Fruit fly (Drosophila melanogaster): ENCODE data around the gene alpha-Est2.

The alpha-Est2 gene

DNA sequence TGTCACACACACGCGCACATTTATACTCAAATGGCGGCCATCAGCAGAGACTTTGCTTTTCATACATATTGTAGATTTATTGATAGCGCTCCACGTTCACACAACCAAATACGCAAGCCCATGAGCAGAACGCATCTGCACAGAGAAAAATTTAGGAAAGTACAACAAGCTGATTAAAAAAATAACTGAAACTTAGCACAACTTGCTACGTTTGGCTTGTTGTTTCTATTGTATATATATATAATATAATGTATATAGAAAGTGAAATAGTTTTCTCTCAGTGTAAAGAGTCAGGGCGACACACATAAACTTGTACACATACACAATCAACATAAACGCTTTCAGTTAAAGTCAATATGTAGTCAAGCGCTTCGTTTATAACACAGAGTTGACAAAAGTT lies 49.6 kb downstream of the alpha-Est2 start (continued):
- TF ChIP-seq prd (optimal IDR thresholded peaks at IDR 0.05), result no peak
- TF ChIP-seq prd (GFP tag; IDR thresholded peaks at IDR 0.05), result peak; percentile 49; the same call in 1 of the 3 replicates
- no peak for TF ChIP-seq ken (GFP tag; IDR thresholded peaks at IDR 0.05)
- peak; percentile 12; the same call in 1 of the 2 replicates for TF ChIP-seq Taf1 (GFP tag; IDR thresholded peaks at IDR 0.05)
- no peak for TF ChIP-seq CG3407 (GFP tag; optimal IDR thresholded peaks at IDR 0.05)
- no peak for TF ChIP-seq Bgb (GFP tag; IDR thresholded peaks at IDR 0.05; ENCODE audit: partially characterized antibody)
- TF ChIP-seq ap (GFP tag; IDR thresholded peaks at IDR 0.05), result no peak
- TF ChIP-seq Awh (GFP tag; IDR thresholded peaks at IDR 0.05), result 0 out of 2 replicates have a peak, but pooled peaks have one; percentile 31
- no peak for TF ChIP-seq CG10209 (GFP tag; optimal IDR thresholded peaks at IDR 0.05)
- TF ChIP-seq NK7.1 (GFP tag; optimal IDR thresholded peaks at IDR 0.05), result no peak
- no peak for TF ChIP-seq schlank (tag; optimal IDR thresholded peaks at IDR 0.05)
- TF ChIP-seq mld (GFP tag; IDR thresholded peaks at IDR 0.05; ENCODE audit: partially characterized antibody), result no peak
- TF ChIP-seq CG6689 (GFP tag; IDR thresholded peaks at IDR 0.05), result no peak
- TF ChIP-seq CG1602 (GFP tag; optimal IDR thresholded peaks at IDR 0.05), result no peak
- TF ChIP-seq chn (GFP tag; optimal IDR thresholded peaks at IDR 0.05), result no peak
- TF ChIP-seq klu (GFP tag; IDR thresholded peaks at IDR 0.05), result no peak
- TF ChIP-seq exex (tag; optimal IDR thresholded peaks at IDR 0.05), result no peak
- TF ChIP-seq bbx (GFP tag; IDR thresholded peaks at IDR 0.05; ENCODE audit: partially characterized antibody), result no peak
- TF ChIP-seq slp2 (GFP tag; optimal IDR thresholded peaks at IDR 0.05), result no peak
- no peak for TF ChIP-seq ac (GFP tag; optimal IDR thresholded peaks at IDR 0.05)
- TF ChIP-seq CG2129 (GFP tag; IDR thresholded peaks at IDR 0.05; ENCODE audit: partially characterized antibody), result no peak
- TF ChIP-seq CG13296 (GFP tag; optimal IDR thresholded peaks at IDR 0.05), result peak; percentile 56
- no peak for TF ChIP-seq pfk (GFP tag; optimal IDR thresholded peaks at IDR 0.05)
- TF ChIP-seq luna (GFP tag; optimal IDR thresholded peaks at IDR 0.05), result no peak
- TF ChIP-seq CG30020 (tag; optimal IDR thresholded peaks at IDR 0.05), result no peak
- TF ChIP-seq Asciz (GFP tag; optimal IDR thresholded peaks at IDR 0.05), result no peak
- 0 out of 2 replicates have a peak, but pooled peaks have one; percentile 34 for TF ChIP-seq CG9932 (GFP tag; IDR thresholded peaks at IDR 0.05)
- TF ChIP-seq Doc3 (GFP tag; IDR thresholded peaks at IDR 0.05; ENCODE audit: partially characterized antibody), result no peak
- peak; percentile 27 for TF ChIP-seq tap (tag; optimal IDR thresholded peaks at IDR 0.05)
- 0 out of 2 replicates have a peak, but pooled peaks have one; percentile 31 for TF ChIP-seq E2f1 (GFP tag; IDR thresholded peaks at IDR 0.05)
- no peak for TF ChIP-seq tll (GFP tag; optimal IDR thresholded peaks at IDR 0.05)
- TF ChIP-seq CG13424 (tag; optimal IDR thresholded peaks at IDR 0.05), result peak; percentile 50
- TF ChIP-seq ase (GFP tag; IDR thresholded peaks at IDR 0.05), result no peak
- peak; percentile 71; the same call in 2 of the 3 replicates for TF ChIP-seq ci (GFP tag; IDR thresholded peaks at IDR 0.05)
- TF ChIP-seq gro (GFP tag; optimal IDR thresholded peaks at IDR 0.05), result no peak
- TF ChIP-seq sug (tag; optimal IDR thresholded peaks at IDR 0.05), result peak; percentile 16
- no peak for TF ChIP-seq zfh1 (GFP tag; IDR thresholded peaks at IDR 0.05)
- TF ChIP-seq wdn (GFP tag; IDR thresholded peaks at IDR 0.05), result no peak
- no peak for TF ChIP-seq tx (GFP tag; optimal IDR thresholded peaks at IDR 0.05)
- no peak for TF ChIP-seq jing (GFP tag; optimal IDR thresholded peaks at IDR 0.05)
- TF ChIP-seq CG14965 (GFP tag; optimal IDR thresholded peaks at IDR 0.05; ENCODE audit: borderline replicate concordance), result no peak
- no peak for TF ChIP-seq Gsc (GFP tag; IDR thresholded peaks at IDR 0.05)
- TF ChIP-seq CG4854 (GFP tag; optimal IDR thresholded peaks at IDR 0.05), result no peak
- peak; percentile 63 for TF ChIP-seq dmrt99B (tag; optimal IDR thresholded peaks at IDR 0.05)
- TF ChIP-seq Elba2 (GFP tag; optimal IDR thresholded peaks at IDR 0.05), result no peak
- TF ChIP-seq zf30C (GFP tag; optimal IDR thresholded peaks at IDR 0.05), result no peak
- no peak for TF ChIP-seq CG6813 (GFP tag; optimal IDR thresholded peaks at IDR 0.05)
- no peak for TF ChIP-seq slou (GFP tag; optimal IDR thresholded peaks at IDR 0.05)
- TF ChIP-seq zen2 (GFP tag; IDR thresholded peaks at IDR 0.05; ENCODE audit: partially characterized antibody), result no peak
- no peak for TF ChIP-seq CG11398 (GFP tag; optimal IDR thresholded peaks at IDR 0.05)
- TF ChIP-seq HLH3B (GFP tag; IDR thresholded peaks at IDR 0.05), result no peak

Measured in whole organism, embryonic.